Worm (Caenorhabditis elegans) whole organism, late embryonic: Measurements from ENCODE around the gene ZK381.2.

Experiments used
- C08G9.2 ChIP-seq: sonication (generic microtip); optimal IDR thresholded peaks from 2 replicates; lab custom pipeline; 2016; ENCODE audit warnings: mild to moderate bottlenecking, missing genetic modification characterization, moderate library complexity, missing compliant biosample characterization
- C38D4.7 ChIP-seq: fragments of 200-800 bp; sonication (Bioruptor generic); optimal IDR thresholded peaks from 2 replicates; lab custom pipeline; 2018; ENCODE audit warnings: mild to moderate bottlenecking, missing genetic modification characterization, moderate library complexity, missing compliant biosample characterization
- K02D7.2 ChIP-seq: sonication (generic microtip); optimal IDR thresholded peaks from 2 replicates; lab custom pipeline; 2017; ENCODE audit warnings: mild to moderate bottlenecking, missing genetic modification characterization, missing compliant biosample characterization
- K09A11.1 ChIP-seq: sonication (generic microtip); optimal IDR thresholded peaks from 2 replicates; lab custom pipeline; 2017; ENCODE audit warnings: antibody characterized with exemption, mild to moderate bottlenecking, missing genetic modification characterization, missing compliant biosample characterization; ENCODE audit not compliant: insufficient read depth
- T23F11.4 ChIP-seq: fragments of 200-800 bp; sonication (Bioruptor generic); optimal IDR thresholded peaks from 2 replicates; lab custom pipeline; 2018; ENCODE audit warnings: mild to moderate bottlenecking, missing genetic modification characterization, missing compliant biosample characterization
- Y22D7AL.16 ChIP-seq: sonication (generic microtip); optimal IDR thresholded peaks from 2 replicates; lab custom pipeline; 2016; ENCODE audit warnings: missing genetic modification characterization, missing compliant biosample characterization
- ceh-19 ChIP-seq: fragments of 200-800 bp; sonication (Bioruptor generic); optimal IDR thresholded peaks from 2 replicates; lab custom pipeline; 2018; ENCODE audit warnings: mild to moderate bottlenecking, missing genetic modification characterization, missing compliant biosample characterization
- ceh-2 ChIP-seq: sonication (generic microtip); optimal IDR thresholded peaks from 2 replicates; lab custom pipeline; 2016; ENCODE audit warnings: missing genotype, missing genetic modification characterization, missing compliant biosample characterization
- ceh-24 ChIP-seq: sonication (generic microtip); optimal IDR thresholded peaks from 2 replicates; lab custom pipeline; 2016; ENCODE audit warnings: mild to moderate bottlenecking, missing genetic modification characterization, missing compliant biosample characterization
- ceh-31 ChIP-seq: sonication (generic microtip); optimal IDR thresholded peaks from 2 replicates; lab custom pipeline; 2016; ENCODE audit warnings: missing genetic modification characterization, missing compliant biosample characterization
- ceh-34 ChIP-seq: sonication (generic microtip); optimal IDR thresholded peaks from 2 replicates; lab custom pipeline; 2016; ENCODE audit warnings: mild to moderate bottlenecking, missing genetic modification characterization, missing compliant biosample characterization
- ceh-45 ChIP-seq: fragments of 200-800 bp; sonication (Bioruptor generic); IDR thresholded peaks from 2 replicates; pipeline ENCODE4 v1.3.6; 2022; ENCODE audit warnings: missing genetic modification reagents, missing genetic modification characterization, missing compliant biosample characterization
- ceh-48 ChIP-seq: sonication (generic microtip); optimal IDR thresholded peaks from 2 replicates; lab custom pipeline; 2016; ENCODE audit warnings: missing genetic modification characterization, inconsistent platforms, missing compliant biosample characterization
- ceh-6 ChIP-seq: fragments of 200-800 bp; sonication (Bioruptor generic); optimal IDR thresholded peaks from 2 replicates; lab custom pipeline; 2018; ENCODE audit warnings: mild to moderate bottlenecking, missing genetic modification characterization, missing compliant biosample characterization
- ceh-9 ChIP-seq: sonication (generic microtip); optimal IDR thresholded peaks from 2 replicates; lab custom pipeline; 2016; ENCODE audit warnings: mild to moderate bottlenecking, missing genetic modification characterization, inconsistent platforms, missing compliant biosample characterization
- che-1 ChIP-seq: sonication (generic microtip); optimal IDR thresholded peaks from 2 replicates; lab custom pipeline; 2016; ENCODE audit warnings: mild to moderate bottlenecking, missing genetic modification characterization, missing compliant biosample characterization
- dve-1 ChIP-seq: sonication (generic microtip); optimal IDR thresholded peaks from 2 replicates; lab custom pipeline; 2017; ENCODE audit warnings: antibody characterized with exemption, mild to moderate bottlenecking, missing genetic modification characterization, missing compliant biosample characterization
- elt-2 ChIP-seq: sonication (generic microtip); optimal IDR thresholded peaks from 2 replicates; lab custom pipeline; 2016; ENCODE audit warnings: missing genetic modification reagents, missing genetic modification characterization, missing compliant biosample characterization
- elt-4 ChIP-seq: sonication (generic microtip); optimal IDR thresholded peaks from 2 replicates; lab custom pipeline; 2016; ENCODE audit warnings: missing genetic modification characterization, missing compliant biosample characterization
- fkh-10 ChIP-seq: fragments of 150-350 bp; optimal IDR thresholded peaks from 2 replicates; lab custom pipeline; 2014; ENCODE audit warnings: missing biosample characterization, missing genetic modification reagents, missing genetic modification characterization
- gmeb-2 ChIP-seq: sonication (generic microtip); optimal IDR thresholded peaks from 2 replicates; lab custom pipeline; 2016; ENCODE audit warnings: missing genetic modification characterization, inconsistent platforms, missing compliant biosample characterization
- hlh-13 ChIP-seq: fragments of 200-800 bp; sonication (Bioruptor generic); optimal IDR thresholded peaks from 2 replicates; lab custom pipeline; 2018; ENCODE audit warnings: mild to moderate bottlenecking, missing genetic modification characterization, missing compliant biosample characterization
- hlh-15 ChIP-seq: sonication (generic microtip); optimal IDR thresholded peaks from 2 replicates; lab custom pipeline; 2016; ENCODE audit warnings: missing genetic modification characterization, missing compliant biosample characterization
- hlh-30 ChIP-seq: sonication (generic microtip); optimal IDR thresholded peaks from 2 replicates; lab custom pipeline; 2017; ENCODE audit warnings: antibody characterized with exemption, missing genetic modification characterization, missing compliant biosample characterization; ENCODE audit not compliant: insufficient read depth
- hlh-8 ChIP-seq: sonication (generic microtip); optimal IDR thresholded peaks from 2 replicates; lab custom pipeline; 2016; ENCODE audit warnings: missing genotype, missing genetic modification characterization, missing compliant biosample characterization
- nfya-1 ChIP-seq: sonication (generic microtip); optimal IDR thresholded peaks from 2 replicates; lab custom pipeline; 2017; ENCODE audit warnings: missing genetic modification characterization, mild to moderate bottlenecking, missing compliant biosample characterization, antibody characterized with exemption, moderate library complexity
- nhr-11 ChIP-seq: fragments of 150-350 bp; optimal IDR thresholded peaks from 2 replicates; lab custom pipeline; 2014; ENCODE audit warnings: missing biosample characterization, missing genetic modification characterization
- npax-4 ChIP-seq: sonication (generic microtip); optimal IDR thresholded peaks from 2 replicates; lab custom pipeline; 2016; ENCODE audit warnings: missing genetic modification characterization, missing compliant biosample characterization
- odd-2 ChIP-seq: sonication (generic microtip); optimal IDR thresholded peaks from 2 replicates; lab custom pipeline; 2017; ENCODE audit warnings: antibody characterized with exemption, mild to moderate bottlenecking, missing genetic modification characterization, missing compliant biosample characterization
- pat-9 ChIP-seq: fragments of 200-800 bp; sonication (Bioruptor generic); optimal IDR thresholded peaks from 2 replicates; lab custom pipeline; 2018; ENCODE audit warnings: mild to moderate bottlenecking, missing genetic modification characterization, moderate library complexity, missing compliant biosample characterization
- pax-1 ChIP-seq: fragments of 150-350 bp; optimal IDR thresholded peaks from 2 replicates; lab custom pipeline; 2014; ENCODE audit warnings: missing biosample characterization, missing genetic modification characterization
- pha-2 ChIP-seq: sonication (generic microtip); optimal IDR thresholded peaks from 2 replicates; lab custom pipeline; 2017; ENCODE audit warnings: mild to moderate bottlenecking, missing genetic modification characterization, missing compliant biosample characterization
- pha-4 ChIP-seq: fragments of 150-350 bp; optimal IDR thresholded peaks from 2 replicates; lab custom pipeline; 2018; ENCODE audit warnings: missing biosample characterization, missing genetic modification reagents, missing genetic modification characterization
- ref-2 ChIP-seq: sonication (generic microtip); optimal IDR thresholded peaks from 2 replicates; lab custom pipeline; 2016; ENCODE audit warnings: missing genetic modification characterization, missing compliant biosample characterization
- sox-4 ChIP-seq: sonication (generic microtip); optimal IDR thresholded peaks from 2 replicates; lab custom pipeline; 2017; ENCODE audit warnings: mild to moderate bottlenecking, missing genetic modification characterization, inconsistent platforms, missing compliant biosample characterization
- syd-9 ChIP-seq: sonication (generic microtip); optimal IDR thresholded peaks from 2 replicates; lab custom pipeline; 2016; ENCODE audit warnings: mild to moderate bottlenecking, missing genetic modification characterization, moderate library complexity, missing compliant biosample characterization
- tbx-2 ChIP-seq: sonication (generic microtip); optimal IDR thresholded peaks from 2 replicates; lab custom pipeline; 2016; ENCODE audit warnings: missing genetic modification characterization, missing compliant biosample characterization
- tbx-7 ChIP-seq: sonication (generic microtip); optimal IDR thresholded peaks from 2 replicates; lab custom pipeline; 2016; ENCODE audit warnings: missing genotype, missing genetic modification characterization, missing compliant biosample characterization
- unc-3 ChIP-seq, 2 experiments: fragments of 200-800 bp in 1 of 2; sonication (Bioruptor generic) in 1 of 2; sonication (generic microtip) in 1 of 2; conservative IDR thresholded peaks in 1 of 2; optimal IDR thresholded peaks in 1 of 2; 2 replicates each; pipeline versions ENCODE4 v1.3.6 to Lab custom; 2016 to 2022; ENCODE audit warnings: missing compliant biosample characterization in 2 of 2, missing genetic modification characterization in 2 of 2, missing genetic modification reagents in 1 of 2
- unc-42 ChIP-seq: sonication (generic microtip); optimal IDR thresholded peaks from 2 replicates; lab custom pipeline; 2016; ENCODE audit warnings: missing genotype, missing genetic modification characterization, missing compliant biosample characterization
- unc-55 ChIP-seq: sonication (generic microtip); optimal IDR thresholded peaks from 2 replicates; lab custom pipeline; 2017; ENCODE audit warnings: missing biosample characterization, missing genetic modification reagents, missing genetic modification characterization
- zip-5 ChIP-seq: sonication (generic microtip); optimal IDR thresholded peaks from 2 replicates; lab custom pipeline; 2016; ENCODE audit warnings: missing genetic modification characterization, missing compliant biosample characterization

The ZK381.2 gene

ce11 chrIV:7012731-7013445, 47.6 kb downstream of the ZK381.2 start:
- TF ChIP-seq pha-4, result no peak
- no peak for TF ChIP-seq ceh-34 (tag; lab: Kevin White, UChicago)
- no peak for TF ChIP-seq nhr-11 (tag; lab: Kevin White, UChicago)
- TF ChIP-seq ceh-48 (tag; lab: Kevin White, UChicago), result no peak
- TF ChIP-seq ceh-2 (tag; lab: Kevin White, UChicago), result no peak
- no peak for TF ChIP-seq pax-1 (tag; lab: Kevin White, UChicago)
- TF ChIP-seq ceh-6 (GFP tag; lab: Kevin White, UChicago), result no peak
- TF ChIP-seq ceh-31 (tag; lab: Kevin White, UChicago), result no peak
- TF ChIP-seq gmeb-2 (tag; lab: Kevin White, UChicago), result no peak
- TF ChIP-seq K02D7.2, result no peak
- no peak for TF ChIP-seq hlh-15 (tag; lab: Kevin White, UChicago)
- no peak for TF ChIP-seq hlh-13 (GFP tag; lab: Kevin White, UChicago)
- no peak for TF ChIP-seq tbx-7 (tag; lab: Kevin White, UChicago)
- TF ChIP-seq hlh-30 (tag; lab: Kevin White, UChicago), result no peak
- TF ChIP-seq odd-2 (tag; lab: Kevin White, UChicago), result no peak
- no peak for TF ChIP-seq npax-4 (tag; lab: Kevin White, UChicago)
- no peak for TF ChIP-seq ceh-9 (tag; lab: Kevin White, UChicago)

- TF ChIP-seq K09A11.1, result no peak
- no peak for TF ChIP-seq T23F11.4 (GFP tag; lab: Kevin White, UChicago)
- TF ChIP-seq pha-2 (tag; lab: Kevin White, UChicago), result no peak
- no peak for TF ChIP-seq tbx-7 (tag; lab: Kevin White, UChicago)
- no peak for TF ChIP-seq che-1 (tag; lab: Kevin White, UChicago)
- no peak for TF ChIP-seq Y22D7AL.16
- no peak for TF ChIP-seq syd-9 (tag; lab: Kevin White, UChicago)
- peak; percentile 52 for TF ChIP-seq unc-42 (tag; lab: Kevin White, UChicago)
- peak; percentile 61 for TF ChIP-seq nfya-1 (tag; lab: Kevin White, UChicago)
- TF ChIP-seq ceh-31 (tag; lab: Kevin White, UChicago), result peak; percentile 33
- no peak for TF ChIP-seq ceh-48 (tag; lab: Kevin White, UChicago)
- TF ChIP-seq sox-4 (tag; lab: Kevin White, UChicago), result no peak
- no peak for TF ChIP-seq unc-3 (GFP tag; conservative IDR thresholded peaks at IDR 0.05; lab: Robert Waterston, UW)
- TF ChIP-seq unc-3 (tag; optimal IDR thresholded peaks at IDR 0.05; lab: Kevin White, UChicago), result no peak
- TF ChIP-seq tbx-2 (tag; lab: Kevin White, UChicago), result peak; percentile 11
- TF ChIP-seq elt-2, result no peak
- TF ChIP-seq K02D7.2, result no peak
- no peak for TF ChIP-seq ceh-19 (GFP tag; lab: Kevin White, UChicago)
- no peak for TF ChIP-seq ref-2
- TF ChIP-seq dve-1 (tag; lab: Kevin White, UChicago), result peak; percentile 14
- TF ChIP-seq C38D4.7 (GFP tag; lab: Kevin White, UChicago), result no peak
- TF ChIP-seq ceh-2 (tag; lab: Kevin White, UChicago), result no peak
- no peak for TF ChIP-seq ceh-24
- peak; percentile 60 for TF ChIP-seq hlh-30 (tag; lab: Kevin White, UChicago)
- TF ChIP-seq zip-5 (tag; lab: Kevin White, UChicago), result no peak
- peak; percentile 13 for TF ChIP-seq ceh-34 (tag; lab: Kevin White, UChicago)
- peak; percentile 2 for TF ChIP-seq hlh-8 (tag; lab: Kevin White, UChicago)
- no peak for TF ChIP-seq C08G9.2
- TF ChIP-seq elt-4 (tag; lab: Kevin White, UChicago), result no peak
- no peak for TF ChIP-seq pat-9 (tag; lab: Kevin White, UChicago)
- TF ChIP-seq ceh-45 (GFP tag; lab: Robert Waterston, UW), result no peak
- peak; percentile 81 for TF ChIP-seq unc-55 (GFP tag; lab: Kevin White, UChicago)
- no peak for TF ChIP-seq hlh-13 (GFP tag; lab: Kevin White, UChicago)
- no peak for TF ChIP-seq fkh-10 (GFP tag; lab: Kevin White, UChicago)
- TF ChIP-seq, all 69 proteins: peak for 9
Measured at ce11 chrIV:7016502-7016901, 51.2 kb downstream of the ZK381.2 start.
